Worm (Caenorhabditis elegans) whole organism, L3 larva: ENCODE data around the gene C06H5.14.
"Not testable (repeated sequence)": the region's sequence is repeated elsewhere in the genome, so short reads cannot be mapped to it uniquely, and the experiment has no call there.

Experiments used
- R02D3.7 ChIP-seq: fragments of 150-350 bp; optimal IDR thresholded peaks from 2 replicates; lab custom pipeline; 2014; ENCODE audit warnings: missing biosample characterization, missing genetic modification characterization
- aly-2 ChIP-seq: fragments of 150-350 bp; optimal IDR thresholded peaks from 2 replicates; lab custom pipeline; 2014; ENCODE audit warnings: missing biosample characterization, missing genetic modification characterization
- ceh-16 ChIP-seq: sonication (generic microtip); optimal IDR thresholded peaks from 2 replicates; lab custom pipeline; 2017; ENCODE audit warnings: missing biosample characterization, missing genetic modification characterization
- ceh-28 ChIP-seq: fragments of 150-350 bp; optimal IDR thresholded peaks from 2 replicates; lab custom pipeline; 2014; ENCODE audit warnings: missing biosample characterization, missing genetic modification reagents, missing genetic modification characterization
- ceh-9 ChIP-seq: sonication (generic microtip); optimal IDR thresholded peaks from 2 replicates; lab custom pipeline; 2018; ENCODE audit warnings: missing biosample characterization, missing genetic modification characterization
- daf-12 ChIP-seq: fragments of 150-350 bp; optimal IDR thresholded peaks from 2 replicates; lab custom pipeline; 2014; ENCODE audit warnings: missing biosample characterization, missing genetic modification reagents, missing genetic modification characterization
- egl-27 ChIP-seq: sonication (generic microtip); optimal IDR thresholded peaks from 4 replicates; lab custom pipeline; 2017; ENCODE audit warnings: missing biosample characterization, missing genetic modification reagents, missing genetic modification characterization
- egl-5 ChIP-seq: fragments of 150-350 bp; optimal IDR thresholded peaks from 2 replicates; lab custom pipeline; 2017; ENCODE audit warnings: missing biosample characterization, missing genetic modification reagents, missing genetic modification characterization, inconsistent platforms
- elt-1 ChIP-seq: fragments of 150-350 bp; optimal IDR thresholded peaks from 2 replicates; lab custom pipeline; 2014; ENCODE audit warnings: missing biosample characterization, missing genetic modification characterization
- elt-3 ChIP-seq, 3 experiments: fragments of 150-350 bp in 1 of 3; sonication (generic microtip) in 2 of 3; optimal IDR thresholded peaks; 2 replicates in 2 of 3; 4 replicates in 1 of 3; lab custom pipeline; 2014 to 2017; ENCODE audit warnings: missing biosample characterization in 3 of 3, missing genetic modification characterization in 3 of 3
- eor-1 ChIP-seq, 2 experiments: fragments of 150-350 bp; optimal IDR thresholded peaks; 2 replicates each; lab custom pipeline; 2014 to 2018; ENCODE audit warnings: missing biosample characterization in 2 of 2, missing genetic modification characterization in 2 of 2
- fkh-10 ChIP-seq: sonication (generic microtip); optimal IDR thresholded peaks from 2 replicates; lab custom pipeline; 2017; ENCODE audit warnings: missing biosample characterization, missing genetic modification reagents, missing genetic modification characterization
- fos-1 ChIP-seq: fragments of 150-350 bp; optimal IDR thresholded peaks from 2 replicates; lab custom pipeline; 2014; ENCODE audit warnings: missing biosample characterization, missing genetic modification characterization
- hmg-11 ChIP-seq: sonication (generic microtip); optimal IDR thresholded peaks from 2 replicates; lab custom pipeline; 2016; ENCODE audit warnings: missing genetic modification characterization, missing compliant biosample characterization
- jun-1 ChIP-seq: fragments of 150-350 bp; optimal IDR thresholded peaks from 2 replicates; lab custom pipeline; 2014; ENCODE audit warnings: missing biosample characterization, missing genetic modification reagents, missing genetic modification characterization
- lin-15B ChIP-seq: fragments of 150-350 bp; optimal IDR thresholded peaks from 2 replicates; lab custom pipeline; 2014; ENCODE audit warnings: missing biosample characterization, missing genetic modification characterization
- lin-39 ChIP-seq: fragments of 150-350 bp; optimal IDR thresholded peaks from 2 replicates; lab custom pipeline; 2018; ENCODE audit warnings: missing biosample characterization, missing genetic modification reagents, missing genetic modification characterization
- nhr-11 ChIP-seq: fragments of 150-350 bp; optimal IDR thresholded peaks from 2 replicates; lab custom pipeline; 2014; ENCODE audit warnings: missing biosample characterization, missing genetic modification characterization
- nhr-23 ChIP-seq: fragments of 150-350 bp; optimal IDR thresholded peaks from 2 replicates; lab custom pipeline; 2014; ENCODE audit warnings: missing biosample characterization, missing genetic modification reagents, missing genetic modification characterization
- nhr-237 ChIP-seq: fragments of 150-350 bp; optimal IDR thresholded peaks from 2 replicates; lab custom pipeline; 2014; ENCODE audit warnings: missing biosample characterization, missing genetic modification characterization
- nhr-25 ChIP-seq: sonication (generic microtip); optimal IDR thresholded peaks from 2 replicates; lab custom pipeline; 2017; ENCODE audit warnings: missing biosample characterization, missing genetic modification characterization
- nhr-28 ChIP-seq: fragments of 150-350 bp; optimal IDR thresholded peaks from 2 replicates; lab custom pipeline; 2014; ENCODE audit warnings: missing biosample characterization, missing genetic modification characterization
- nhr-43 ChIP-seq: sonication (generic microtip); optimal IDR thresholded peaks from 2 replicates; lab custom pipeline; 2016; ENCODE audit warnings: mild to moderate bottlenecking, missing genetic modification characterization, missing compliant biosample characterization; ENCODE audit not compliant: poor library complexity, severe bottlenecking
- nhr-67 ChIP-seq: fragments of 150-350 bp; optimal IDR thresholded peaks from 2 replicates; lab custom pipeline; 2014; ENCODE audit warnings: missing biosample characterization, missing genetic modification characterization
- nhr-77 ChIP-seq: fragments of 150-350 bp; optimal IDR thresholded peaks from 2 replicates; lab custom pipeline; 2014; ENCODE audit warnings: missing biosample characterization, missing genetic modification characterization
- pha-4 ChIP-seq: fragments of 150-350 bp; optimal IDR thresholded peaks from 2 replicates; lab custom pipeline; 2014; ENCODE audit warnings: missing biosample characterization, missing genetic modification reagents, missing genetic modification characterization
- pqm-1 ChIP-seq: fragments of 150-350 bp; optimal IDR thresholded peaks from 2 replicates; lab custom pipeline; 2017; ENCODE audit warnings: missing biosample characterization, missing genetic modification characterization, inconsistent platforms
- tbx-2 ChIP-seq: sonication (generic microtip); optimal IDR thresholded peaks from 2 replicates; lab custom pipeline; 2016; ENCODE audit warnings: mild to moderate bottlenecking, missing genetic modification characterization, missing compliant biosample characterization
- unc-62 ChIP-seq: fragments of 150-350 bp; sonication (generic microtip); optimal IDR thresholded peaks from 4 replicates; lab custom pipeline; 2014; ENCODE audit warnings: missing biosample characterization, missing genetic modification reagents, missing genetic modification characterization
- ztf-4 ChIP-seq: fragments of 150-350 bp; optimal IDR thresholded peaks from 2 replicates; lab custom pipeline; 2014; ENCODE audit warnings: missing biosample characterization, missing genetic modification characterization

The C06H5.14 gene

DNA sequence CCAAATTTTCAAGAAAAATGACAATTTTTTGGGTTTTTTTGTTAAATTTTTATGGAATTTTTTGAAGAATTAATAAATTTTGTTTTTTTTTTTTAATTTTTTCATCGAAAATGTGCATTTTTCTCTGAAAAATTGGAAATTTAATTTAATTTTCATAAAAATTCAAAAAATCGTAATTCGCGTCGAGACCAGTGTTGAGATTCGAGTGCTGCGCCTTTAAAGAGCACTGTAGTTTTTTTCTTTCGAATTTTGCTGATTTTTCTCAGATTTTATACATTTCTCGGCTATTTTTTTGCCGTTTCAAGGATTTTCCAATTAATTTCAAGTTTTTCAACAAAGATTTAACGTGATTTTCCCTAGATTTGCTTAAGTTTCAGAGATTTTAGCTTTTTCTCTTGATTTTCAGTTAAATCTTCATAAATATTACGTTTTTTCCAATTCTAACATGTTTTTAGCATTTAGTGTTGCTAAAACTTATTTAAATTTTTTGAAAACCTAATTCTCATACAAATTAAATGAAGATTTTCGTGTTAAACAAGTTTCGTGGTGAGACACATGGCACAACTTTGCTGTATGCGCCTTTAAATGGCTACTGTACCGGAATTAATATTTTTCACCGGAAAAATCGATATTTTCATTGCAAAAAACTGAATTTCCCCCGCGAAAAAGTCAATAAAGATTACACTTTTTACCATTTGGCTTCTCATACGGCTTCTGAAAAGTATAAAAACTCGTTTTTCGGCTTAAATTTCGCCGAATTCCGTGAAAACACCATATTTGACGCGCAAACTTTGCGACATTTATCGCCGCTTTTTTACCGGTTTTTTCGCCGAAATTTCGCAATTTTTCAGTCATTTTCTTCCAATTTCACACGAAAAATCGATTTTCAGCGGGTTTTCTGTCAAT, 20.4 kb downstream of the C06H5.14 start, which contains the start of gene usp-50:
Gene usp-50, plus strand, starts transcription at position 822 of the 906 bp plus-strand sequence.
- TF ChIP-seq ceh-9; hmg-11 (tag; lab: Kevin White, UChicago); nhr-43 (tag; lab: Kevin White, UChicago): not testable (repeated sequence)

DNA sequence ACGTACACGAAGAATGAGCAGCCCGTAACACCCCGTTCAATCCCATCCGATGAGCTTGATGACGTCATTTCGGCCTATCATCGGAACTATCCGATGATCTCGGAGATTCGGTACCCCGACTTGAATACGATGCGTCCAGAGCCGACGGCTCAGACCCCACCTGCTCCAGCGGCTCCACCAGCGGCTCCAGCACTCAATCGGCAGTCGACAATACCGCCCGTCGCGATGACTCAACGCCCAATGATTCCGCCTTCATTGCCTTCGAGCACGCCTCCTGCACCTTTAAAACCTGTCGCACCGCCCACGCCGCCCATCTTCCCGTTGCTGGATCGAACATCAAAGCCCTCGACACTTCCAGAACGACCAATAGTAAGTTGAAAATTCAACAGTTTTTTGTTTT, 24.2 kb downstream of the C06H5.14 start:
- TF ChIP-seq aly-2 = no peak
- no peak for TF ChIP-seq nhr-23 (tag; lab: Kevin White, UChicago)
- TF ChIP-seq egl-27 (tag; lab: Kevin White, UChicago) = no peak
- TF ChIP-seq daf-12 (tag; lab: Kevin White, UChicago) = no peak

DNA sequence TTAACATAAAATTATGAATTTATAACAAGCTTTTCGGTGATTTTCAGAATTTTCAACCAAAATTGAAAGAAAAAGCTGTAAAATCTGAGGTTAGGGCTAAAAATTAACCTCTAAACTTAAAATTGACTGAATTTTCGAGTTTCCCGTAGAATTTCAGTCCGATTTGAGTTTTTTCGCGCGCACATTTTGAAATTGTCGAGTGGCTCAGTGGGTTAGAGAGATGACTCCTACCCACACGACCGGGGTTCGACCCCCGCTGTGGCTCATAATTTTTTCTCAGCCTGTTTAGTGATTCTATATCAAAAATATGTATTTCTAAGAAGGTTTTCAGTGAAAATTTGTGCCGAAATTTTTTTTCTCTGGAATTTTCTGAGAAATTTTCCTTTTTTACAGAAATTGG, 27.9 kb downstream of the C06H5.14 start:
- TF ChIP-seq lin-15B (tag; lab: Kevin White, UChicago) (no peak), fkh-10 (no peak), eor-1 (tag; optimal IDR thresholded peaks at IDR 0.05; lab: Kevin White, UChicago) (no peak), lin-39 (tag; lab: Kevin White, UChicago) (no peak), ztf-4 (tag; lab: Kevin White, UChicago) (no peak), daf-12 (tag; lab: Kevin White, UChicago) (no peak), tbx-2 (tag; lab: Kevin White, UChicago) (no peak), ceh-16 (tag; lab: Kevin White, UChicago) (no peak), elt-3 (tag; optimal IDR thresholded peaks at IDR 0.05; lab: Kevin White, UChicago) (no peak), fos-1 (tag; lab: Kevin White, UChicago) (no peak), ceh-9 (no peak), R02D3.7 (tag; lab: Kevin White, UChicago) (no peak), elt-1 (tag; lab: Kevin White, UChicago) (no peak), nhr-28 (tag; lab: Kevin White, UChicago) (no peak), pqm-1 (tag; lab: Kevin White, UChicago) (no peak), jun-1 (tag; lab: Kevin White, UChicago) (no peak), egl-27 (tag; lab: Kevin White, UChicago) (no peak), pha-4 (tag; lab: Kevin White, UChicago) (no peak)
- TF ChIP-seq, all 47 proteins: peak for 0

DNA sequence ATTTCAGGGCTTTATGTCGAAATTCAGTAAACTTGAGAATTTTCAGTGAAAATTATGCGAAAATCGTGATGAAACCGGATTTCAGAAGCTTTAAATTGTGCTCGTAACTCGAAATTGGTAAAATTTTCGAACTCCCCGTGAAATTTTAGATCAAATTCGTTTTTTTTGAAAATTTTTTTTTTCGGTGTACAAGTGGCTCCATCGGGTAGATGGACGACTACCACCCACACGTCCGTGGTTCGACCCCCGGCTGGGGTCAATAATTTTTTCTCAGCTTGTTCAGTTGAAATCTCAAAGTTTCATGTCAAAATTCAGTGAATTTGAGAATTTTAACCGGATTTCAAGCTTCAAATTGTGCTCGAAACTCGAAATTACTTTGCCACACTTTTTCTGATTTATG, 31.9 kb downstream of the C06H5.14 start:
- TF ChIP-seq unc-62 (GFP tag; lab: Kevin White, UChicago) (no peak), nhr-77 (tag; lab: Kevin White, UChicago) (no peak), nhr-25 (no peak)

DNA sequence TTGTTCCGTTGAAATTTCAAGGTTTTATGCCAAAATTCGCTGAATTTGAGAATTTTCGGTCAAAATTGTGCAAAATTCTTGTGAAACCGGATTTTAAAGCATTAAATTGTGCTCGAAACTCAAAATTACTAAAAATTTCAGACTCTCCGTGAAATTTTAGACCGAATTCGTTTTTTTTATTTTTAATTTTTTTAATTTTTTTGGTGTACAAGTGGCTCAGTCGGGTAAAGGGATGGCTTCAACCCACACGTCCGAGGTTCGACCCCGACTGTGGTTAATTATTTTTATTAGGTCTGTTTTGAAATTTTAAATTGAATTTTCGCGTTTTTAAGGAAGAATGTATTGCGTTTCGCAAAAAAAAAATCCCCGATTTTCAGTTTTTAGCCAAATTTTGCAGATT, 35.0 kb downstream of the C06H5.14 start:
- TF ChIP-seq nhr-23 (tag; lab: Kevin White, UChicago) = no peak
- no peak for TF ChIP-seq nhr-237 (tag; lab: Kevin White, UChicago)
- TF ChIP-seq nhr-77 (tag; lab: Kevin White, UChicago) = no peak
- TF ChIP-seq unc-62 (GFP tag; lab: Kevin White, UChicago) = no peak
- no peak for TF ChIP-seq daf-12 (tag; lab: Kevin White, UChicago)
- TF ChIP-seq lin-39 (tag; lab: Kevin White, UChicago) = no peak
- no peak for TF ChIP-seq elt-3 (tag; optimal IDR thresholded peaks at IDR 0.05; lab: Kevin White, UChicago)
- TF ChIP-seq aly-2 = no peak
- no peak for TF ChIP-seq nhr-67 (tag; lab: Kevin White, UChicago)
- no peak for TF ChIP-seq ceh-28
- TF ChIP-seq R02D3.7 (tag; lab: Kevin White, UChicago) = no peak
- TF ChIP-seq nhr-11 (tag; lab: Kevin White, UChicago) = no peak
- TF ChIP-seq egl-5 (tag; lab: Kevin White, UChicago) = no peak
